Worm (Caenorhabditis elegans) whole organism, L4 larva: ENCODE results near the gene C25F9.11.

ENCODE experiments used
- F26F4.8 ChIP-seq: fragments of 200-800 bp; sonication (Bioruptor generic); conservative IDR thresholded peaks from 2 replicates; pipeline ENCODE4 v1.3.6; 2022; ENCODE audit warnings: missing genetic modification characterization, missing compliant biosample characterization
- F37D6.2 ChIP-seq: sonication (generic microtip); optimal IDR thresholded peaks from 2 replicates; lab custom pipeline; 2016; ENCODE audit warnings: mild to moderate bottlenecking, missing genetic modification characterization, missing compliant biosample characterization
- T26A8.4 ChIP-seq: fragments of 200-800 bp; sonication (Bioruptor generic); IDR thresholded peaks from 2 replicates; pipeline ENCODE4 v1.3.6; 2022; ENCODE audit warnings: missing genetic modification characterization, missing compliant biosample characterization
- Y105C5A.15 ChIP-seq: fragments of 200-800 bp; sonication (Bioruptor generic); IDR thresholded peaks from 2 replicates; pipeline ENCODE4 v1.3.6; 2022; ENCODE audit warnings: missing genetic modification characterization, missing compliant biosample characterization
- Y5F2A.4 ChIP-seq: fragments of 200-800 bp; sonication (Bioruptor generic); optimal IDR thresholded peaks from 2 replicates; lab custom pipeline; 2018; ENCODE audit warnings: mild to moderate bottlenecking, missing genetic modification characterization, missing compliant biosample characterization
- ZK337.2 ChIP-seq: fragments of 200-800 bp; sonication (Bioruptor generic); IDR thresholded peaks from 2 replicates; pipeline ENCODE4 v1.3.6; 2022; ENCODE audit warnings: missing genetic modification reagents, missing genetic modification characterization, missing compliant biosample characterization
- aha-1 ChIP-seq: fragments of 150-350 bp; peaks from one replicate; lab custom pipeline; 2014; ENCODE audit warnings: missing biosample characterization, missing genetic modification characterization
- ama-1 ChIP-seq: fragments of 150-350 bp; optimal IDR thresholded peaks from 2 replicates; lab custom pipeline; 2014; ENCODE audit warnings: inconsistent platforms, mixed read lengths
- ceh-20 ChIP-seq: fragments of 200-800 bp; sonication (Bioruptor generic); IDR thresholded peaks from 2 replicates; pipeline ENCODE4 v1.3.6; 2022; ENCODE audit warnings: missing genetic modification reagents, missing genetic modification characterization, missing compliant biosample characterization
- ceh-62 ChIP-seq: sonication (generic microtip); optimal IDR thresholded peaks from 2 replicates; lab custom pipeline; 2017; ENCODE audit warnings: missing biosample characterization, missing genetic modification characterization
- cey-2 ChIP-seq: sonication (generic microtip); optimal IDR thresholded peaks from 3 replicates; lab custom pipeline; 2017; ENCODE audit warnings: missing genetic modification characterization, mild to moderate bottlenecking, missing compliant biosample characterization, antibody characterized with exemption, borderline replicate concordance; ENCODE audit not compliant: insufficient read depth
- ctbp-1 ChIP-seq: fragments of 200-800 bp; sonication (Bioruptor generic); IDR thresholded peaks from 2 replicates; pipeline ENCODE4 v1.3.6; 2022; ENCODE audit warnings: missing genetic modification reagents, missing genetic modification characterization, missing compliant biosample characterization
- daf-12 ChIP-seq: fragments of 150-350 bp; optimal IDR thresholded peaks from 2 replicates; lab custom pipeline; 2014; ENCODE audit warnings: missing biosample characterization, missing genetic modification reagents, missing genetic modification characterization
- dmd-6 ChIP-seq: fragments of 200-800 bp; sonication (Bioruptor generic); IDR thresholded peaks from 2 replicates; pipeline ENCODE4 v1.3.6; 2022; ENCODE audit warnings: missing genetic modification reagents, missing genetic modification characterization, missing compliant biosample characterization
- dmd-9 ChIP-seq: fragments of 200-800 bp; sonication (Bioruptor generic); IDR thresholded peaks from 2 replicates; pipeline ENCODE4 v1.3.6; 2022; ENCODE audit warnings: missing genetic modification reagents, missing genetic modification characterization, missing compliant biosample characterization
- duxl-1 ChIP-seq: sonication (generic microtip); optimal IDR thresholded peaks from 2 replicates; lab custom pipeline; 2016; ENCODE audit warnings: mild to moderate bottlenecking, missing genetic modification characterization, moderate library complexity, missing compliant biosample characterization; ENCODE audit not compliant: poor library complexity
- dve-1 ChIP-seq: sonication (generic microtip); optimal IDR thresholded peaks from 2 replicates; lab custom pipeline; 2017; ENCODE audit warnings: antibody characterized with exemption, mild to moderate bottlenecking, missing genetic modification characterization, missing compliant biosample characterization; ENCODE audit not compliant: insufficient read depth
- egl-27 ChIP-seq: sonication (generic microtip); optimal IDR thresholded peaks from 3 replicates; lab custom pipeline; 2017; ENCODE audit warnings: missing biosample characterization, missing genetic modification reagents, missing genetic modification characterization
- fos-1 ChIP-seq: fragments of 150-350 bp; optimal IDR thresholded peaks from 2 replicates; lab custom pipeline; 2014; ENCODE audit warnings: missing biosample characterization, missing genetic modification characterization
- hlh-11 ChIP-seq: fragments of 200-800 bp; sonication (Bioruptor generic); optimal IDR thresholded peaks from 2 replicates; lab custom pipeline; 2018; ENCODE audit warnings: mild to moderate bottlenecking, missing genetic modification characterization, missing compliant biosample characterization
- hlh-30 ChIP-seq: sonication (generic microtip); optimal IDR thresholded peaks from 2 replicates; lab custom pipeline; 2017; ENCODE audit warnings: antibody characterized with exemption, mild to moderate bottlenecking, missing genetic modification characterization, missing compliant biosample characterization; ENCODE audit not compliant: insufficient read depth
- lim-7 ChIP-seq: fragments of 200-800 bp; sonication (Bioruptor generic); IDR thresholded peaks from 2 replicates; pipeline ENCODE4 v1.3.6; 2022; ENCODE audit warnings: missing genetic modification characterization, missing compliant biosample characterization
- lin-13 ChIP-seq: fragments of 150-350 bp; optimal IDR thresholded peaks from 2 replicates; lab custom pipeline; 2014; ENCODE audit warnings: missing biosample characterization, missing genetic modification reagents, missing genetic modification characterization
- lin-29 ChIP-seq: fragments of 200-800 bp; sonication (Bioruptor generic); IDR thresholded peaks from 2 replicates; pipeline ENCODE4 v1.3.6; 2022; ENCODE audit warnings: missing genetic modification reagents, missing genetic modification characterization, missing compliant biosample characterization
- lsy-2 ChIP-seq, 2 experiments: fragments of 150-350 bp in 1 of 2; sonication (generic microtip) in 1 of 2; optimal IDR thresholded peaks; 2 replicates each; lab custom pipeline; 2014 to 2017; ENCODE audit warnings: missing biosample characterization in 2 of 2, missing genetic modification characterization in 2 of 2
- madf-5 ChIP-seq, 2 experiments: fragments of 200-800 bp; sonication (Bioruptor generic); IDR thresholded peaks; 2 replicates each; pipeline ENCODE4 v1.3.6; 2022; ENCODE audit warnings: missing compliant biosample characterization in 2 of 2, missing genetic modification characterization in 2 of 2
- madf-9 ChIP-seq: fragments of 200-800 bp; sonication (Bioruptor generic); conservative IDR thresholded peaks from 2 replicates; pipeline ENCODE4 v1.3.6; 2022; ENCODE audit warnings: missing genetic modification reagents, missing genetic modification characterization, missing compliant biosample characterization
- mdt-29 ChIP-seq: fragments of 200-800 bp; sonication (Bioruptor generic); IDR thresholded peaks from 2 replicates; pipeline ENCODE4 v1.3.6; 2022; ENCODE audit warnings: missing genetic modification reagents, missing genetic modification characterization, missing compliant biosample characterization
- mes-2 ChIP-seq: sonication (generic microtip); optimal IDR thresholded peaks from 2 replicates; lab custom pipeline; 2016; ENCODE audit warnings: missing genotype, mild to moderate bottlenecking, missing genetic modification characterization, missing compliant biosample characterization; ENCODE audit not compliant: poor library complexity, severe bottlenecking
- mxl-2 ChIP-seq: fragments of 200-800 bp; sonication (Bioruptor generic); conservative IDR thresholded peaks from 2 replicates; pipeline ENCODE4 v1.3.6; 2022; ENCODE audit warnings: missing genetic modification reagents, missing genetic modification characterization, missing compliant biosample characterization
- mxl-3 ChIP-seq: fragments of 200-800 bp; sonication (Bioruptor generic); optimal IDR thresholded peaks from 2 replicates; lab custom pipeline; 2018; ENCODE audit warnings: mild to moderate bottlenecking, missing genetic modification characterization, missing compliant biosample characterization
- nhr-111 ChIP-seq: fragments of 200-800 bp; sonication (Bioruptor generic); optimal IDR thresholded peaks from 2 replicates; lab custom pipeline; 2018; ENCODE audit warnings: mild to moderate bottlenecking, missing genetic modification characterization, missing compliant biosample characterization
- nhr-28 ChIP-seq: fragments of 150-350 bp; optimal IDR thresholded peaks from 2 replicates; lab custom pipeline; 2014; ENCODE audit warnings: missing biosample characterization, missing genetic modification characterization
- nhr-42 ChIP-seq: fragments of 200-800 bp; sonication (Bioruptor generic); IDR thresholded peaks from 2 replicates; pipeline ENCODE4 v1.3.6; 2022; ENCODE audit warnings: missing genetic modification characterization, missing compliant biosample characterization
- pha-4 ChIP-seq, 2 experiments: fragments of 150-350 bp in 1 of 2; fragments of 200-800 bp in 1 of 2; sonication (Bioruptor generic) in 1 of 2; IDR thresholded peaks in 1 of 2; optimal IDR thresholded peaks in 1 of 2; 2 replicates each; pipeline versions ENCODE4 v1.3.6 to Lab custom; 2014 to 2022; ENCODE audit warnings: missing genetic modification characterization in 2 of 2, missing genetic modification reagents in 2 of 2, missing biosample characterization in 1 of 2, missing compliant biosample characterization in 1 of 2
- php-3 ChIP-seq: fragments of 200-800 bp; sonication (Bioruptor generic); IDR thresholded peaks from 2 replicates; pipeline ENCODE4 v1.3.6; 2022; ENCODE audit warnings: missing genetic modification reagents, missing genetic modification characterization, missing compliant biosample characterization
- rbr-2 ChIP-seq: sonication (generic microtip); optimal IDR thresholded peaks from 2 replicates; lab custom pipeline; 2016; ENCODE audit warnings: missing genotype, missing genetic modification characterization, missing compliant biosample characterization
- saeg-2 ChIP-seq: fragments of 200-800 bp; sonication (Bioruptor generic); IDR thresholded peaks from 2 replicates; pipeline ENCODE4 v1.3.6; 2022; ENCODE audit warnings: missing genetic modification reagents, missing genetic modification characterization, missing compliant biosample characterization
- sdz-12 ChIP-seq: fragments of 200-800 bp; sonication (Bioruptor generic); optimal IDR thresholded peaks from 2 replicates; lab custom pipeline; 2018; ENCODE audit warnings: mild to moderate bottlenecking, missing genetic modification characterization, missing compliant biosample characterization
- set-16 ChIP-seq: fragments of 200-800 bp; sonication (Bioruptor generic); IDR thresholded peaks from 2 replicates; pipeline ENCODE4 v1.3.6; 2022; ENCODE audit warnings: missing genetic modification reagents, missing genetic modification characterization, missing compliant biosample characterization
- spr-1 ChIP-seq: sonication (generic microtip); optimal IDR thresholded peaks from 2 replicates; lab custom pipeline; 2016; ENCODE audit warnings: mild to moderate bottlenecking, missing genetic modification characterization, missing compliant biosample characterization
- tag-97 ChIP-seq: fragments of 200-800 bp; sonication (Bioruptor generic); IDR thresholded peaks from 2 replicates; pipeline ENCODE4 v1.3.6; 2022; ENCODE audit warnings: missing genetic modification characterization, missing compliant biosample characterization
- tra-1 ChIP-seq: fragments of 200-800 bp; sonication (Bioruptor generic); IDR thresholded peaks from 2 replicates; pipeline ENCODE4 v1.3.6; 2022; ENCODE audit warnings: missing genetic modification reagents, missing genetic modification characterization, missing compliant biosample characterization
- zfp-2 ChIP-seq: sonication (generic microtip); optimal IDR thresholded peaks from 2 replicates; lab custom pipeline; 2016; ENCODE audit warnings: mild to moderate bottlenecking, missing genetic modification characterization, missing compliant biosample characterization
- zip-2 ChIP-seq: fragments of 150-350 bp; optimal IDR thresholded peaks from 2 replicates; lab custom pipeline; 2014; ENCODE audit warnings: missing biosample characterization, missing genetic modification characterization
- ztf-7 ChIP-seq: fragments of 150-350 bp; optimal IDR thresholded peaks from 2 replicates; lab custom pipeline; 2014; ENCODE audit warnings: missing biosample characterization, missing genetic modification characterization

Gene C25F9.11

DNA sequence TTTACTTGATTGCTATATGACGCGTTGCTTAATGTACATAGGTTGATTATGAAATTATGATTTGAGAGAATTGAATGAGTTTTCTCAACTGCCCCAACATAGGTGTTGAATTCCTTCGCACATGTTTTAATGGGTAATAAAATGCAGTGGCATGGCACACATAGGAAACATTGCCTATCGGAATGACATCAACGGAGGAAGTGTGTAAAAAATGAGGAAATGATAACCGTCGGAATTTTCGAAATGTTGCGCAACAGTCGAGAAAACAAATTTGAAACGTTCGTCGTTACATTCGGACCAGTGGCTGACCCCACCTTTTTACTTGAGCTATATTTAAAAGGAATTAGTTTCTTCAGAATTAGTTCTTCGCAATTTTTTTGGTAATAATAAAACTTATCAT, 842 bp downstream of the C25F9.11 start:
- TF ChIP-seq nhr-42 (GFP tag; lab: Robert Waterston, UW) (no peak), php-3 (peak; percentile 86), T26A8.4 (GFP tag; lab: Robert Waterston, UW) (no peak), ztf-7 (tag; lab: Kevin White, UChicago) (no peak), pha-4 (GFP tag; IDR thresholded peaks at IDR 0.05; lab: Robert Waterston, UW) (no peak), pha-4 (tag; optimal IDR thresholded peaks at IDR 0.05; lab: Kevin White, UChicago) (no peak), mes-2 (tag; lab: Kevin White, UChicago) (no peak), ama-1 (lab: Kevin White, UChicago) (no peak), sdz-12 (GFP tag; lab: Kevin White, UChicago) (no peak), nhr-28 (tag; lab: Kevin White, UChicago) (peak; percentile 27), duxl-1 (tag; lab: Kevin White, UChicago) (no peak), zip-2 (tag; lab: Kevin White, UChicago) (peak; percentile 46), dve-1 (tag; lab: Kevin White, UChicago) (no peak), madf-9 (GFP tag; lab: Robert Waterston, UW) (no peak), aha-1 (tag; lab: Kevin White, UChicago) (peak; percentile 76)

DNA sequence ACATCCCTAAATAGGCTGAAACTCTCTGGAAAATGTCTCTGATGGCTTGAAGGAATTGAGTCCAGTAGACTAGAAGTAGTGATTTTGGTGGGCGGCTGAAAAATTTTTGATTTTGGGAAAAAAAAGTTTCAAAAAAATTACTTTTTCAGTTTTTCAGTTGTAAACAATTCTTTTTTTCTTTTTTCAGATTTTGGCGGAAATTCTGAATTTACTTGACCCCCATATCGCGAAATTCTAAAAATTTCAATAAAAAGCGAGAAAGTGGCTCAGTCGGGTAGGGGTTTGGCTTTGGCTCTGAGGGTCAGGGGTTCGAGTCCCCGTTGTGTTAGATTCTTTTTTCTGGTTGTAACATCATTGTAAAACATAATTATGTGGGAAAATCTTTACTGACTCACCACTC, 1.8 kb downstream of the C25F9.11 start, which contains the start of gene srw-85:
Gene srw-85 (minus strand): TSS at position 101 of the 400 bp plus-strand sequence.
- TF ChIP-seq ZK337.2 (GFP tag; lab: Robert Waterston, UW): no peak
- TF ChIP-seq ctbp-1 (GFP tag; lab: Robert Waterston, UW): no peak
- TF ChIP-seq daf-12: no peak
- no peak for TF ChIP-seq lsy-2 (tag; optimal IDR thresholded peaks at IDR 0.05; lab: Kevin White, UChicago)
- TF ChIP-seq fos-1 (tag; lab: Kevin White, UChicago): no peak
- no peak for TF ChIP-seq mdt-29
- TF ChIP-seq zfp-2: no peak
- TF ChIP-seq lin-29 (GFP tag; lab: Robert Waterston, UW): no peak
- no peak for TF ChIP-seq rbr-2 (tag; lab: Kevin White, UChicago)
- TF ChIP-seq F37D6.2 (tag; lab: Kevin White, UChicago): no peak
- no peak for TF ChIP-seq mxl-3 (GFP tag; lab: Kevin White, UChicago)
- TF ChIP-seq Y5F2A.4: no peak
- TF ChIP-seq lin-13 (GFP tag; lab: Kevin White, UChicago): no peak

DNA sequence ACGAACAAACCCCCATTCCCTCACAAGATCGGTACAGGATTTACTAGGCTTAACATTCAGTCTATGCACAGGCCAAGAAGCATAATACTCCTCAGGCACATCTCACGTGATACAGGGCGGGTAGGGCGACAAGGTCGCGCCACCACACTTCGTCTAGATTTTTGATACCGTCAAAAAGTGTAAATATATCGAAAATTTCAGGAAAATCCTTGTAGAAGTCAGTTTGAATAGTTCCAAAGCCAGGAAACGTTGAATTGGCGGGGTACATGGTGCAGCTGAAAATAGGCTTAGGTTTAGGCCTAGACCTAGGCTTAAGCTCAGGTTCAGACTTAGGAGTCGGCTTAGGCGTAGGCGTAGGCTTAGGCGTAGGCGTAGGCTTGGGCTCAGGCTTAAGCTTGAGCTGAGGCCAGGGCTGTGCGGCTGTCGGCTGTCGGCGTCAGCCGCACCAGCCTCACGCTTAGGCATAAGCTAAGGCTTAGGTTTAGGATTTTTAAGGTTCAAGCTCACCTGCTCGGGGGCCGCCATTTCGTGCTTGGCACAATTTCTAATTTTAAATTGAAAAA, 2.4 kb downstream of the C25F9.11 start:
- TF ChIP-seq duxl-1 (tag; lab: Kevin White, UChicago) (no peak), F26F4.8 (0 out of 2 replicates have a peak, but pooled peaks have one; percentile 19), dmd-6 (GFP tag; lab: Robert Waterston, UW) (no peak), hlh-11 (peak; percentile 8), mxl-2 (GFP tag; lab: Robert Waterston, UW) (peak; percentile 63; the same call in 1 of the 2 replicates), madf-5 (GFP tag; IDR thresholded peaks at IDR 0.05; lab: Robert Waterston, UW) (no peak), ceh-20 (GFP tag; lab: Robert Waterston, UW) (no peak), ceh-62 (tag; lab: Kevin White, UChicago) (no peak), lin-29 (GFP tag; lab: Robert Waterston, UW) (no peak), saeg-2 (GFP tag; lab: Robert Waterston, UW) (0 out of 2 replicates have a peak, but pooled peaks have one; percentile 11), lim-7 (GFP tag; lab: Robert Waterston, UW) (no peak), aha-1 (tag; lab: Kevin White, UChicago) (no peak), zfp-2 (no peak), Y105C5A.15 (no peak), nhr-111 (peak; percentile 62), hlh-30 (tag; lab: Kevin White, UChicago) (peak; percentile 30), cey-2 (no peak), set-16 (no peak; the same call in 1 of the 2 replicates), lin-13 (GFP tag; lab: Kevin White, UChicago) (no peak), zip-2 (tag; lab: Kevin White, UChicago) (no peak), tag-97 (GFP tag; lab: Robert Waterston, UW) (no peak), mxl-3 (GFP tag; lab: Kevin White, UChicago) (no peak), dmd-9 (GFP tag; lab: Robert Waterston, UW) (no peak), spr-1 (tag; lab: Kevin White, UChicago) (no peak), egl-27 (tag; lab: Kevin White, UChicago) (no peak), tra-1 (GFP tag; lab: Robert Waterston, UW) (0 out of 2 replicates have a peak, but pooled peaks have one; percentile 25)
